Worm (Caenorhabditis elegans) whole organism, L4 larva: ENCODE results near the gene rme-4.
A peak's percentile ranks its signal among the peaks of the same experiment; 100 is the strongest.

Experiments used
- R02D3.7 ChIP-seq: fragments of 150-350 bp; sonication (generic microtip); optimal IDR thresholded peaks from 3 replicates; lab custom pipeline; 2014; ENCODE audit warnings: missing biosample characterization, missing genetic modification characterization
- aha-1 ChIP-seq: fragments of 150-350 bp; peaks from one replicate; lab custom pipeline; 2014; ENCODE audit warnings: missing biosample characterization, missing genetic modification characterization
- ces-1 ChIP-seq: fragments of 150-350 bp; sonication (generic microtip); optimal IDR thresholded peaks from 4 replicates; lab custom pipeline; 2014; ENCODE audit warnings: missing biosample characterization, missing genetic modification reagents, missing genetic modification characterization
- daf-19 ChIP-seq: fragments of 200-800 bp; sonication (Bioruptor generic); conservative IDR thresholded peaks from 2 replicates; pipeline ENCODE4 v1.3.6; 2022; ENCODE audit warnings: missing genetic modification characterization, missing compliant biosample characterization
- dve-1 ChIP-seq: sonication (generic microtip); optimal IDR thresholded peaks from 2 replicates; lab custom pipeline; 2017; ENCODE audit warnings: antibody characterized with exemption, mild to moderate bottlenecking, missing genetic modification characterization, missing compliant biosample characterization; ENCODE audit not compliant: insufficient read depth
- mes-2 ChIP-seq: sonication (generic microtip); optimal IDR thresholded peaks from 2 replicates; lab custom pipeline; 2016; ENCODE audit warnings: missing genotype, mild to moderate bottlenecking, missing genetic modification characterization, missing compliant biosample characterization; ENCODE audit not compliant: poor library complexity, severe bottlenecking
- nhr-6 ChIP-seq: fragments of 150-350 bp; optimal IDR thresholded peaks from 2 replicates; lab custom pipeline; 2014; ENCODE audit warnings: missing biosample characterization, missing genetic modification characterization
- pqm-1 ChIP-seq: sonication (generic microtip); optimal IDR thresholded peaks from 2 replicates; lab custom pipeline; 2017; ENCODE audit warnings: missing biosample characterization, missing genetic modification characterization

rme-4 gene

ce11 chrX:10327323-10328022, 52.2 kb downstream of the rme-4 start, which contains the start of gene acl-5 (continued):
- no peak for TF ChIP-seq daf-19 (GFP tag; lab: Robert Waterston, UW)
- TF ChIP-seq aha-1 (tag; lab: Kevin White, UChicago) = peak; percentile 83
- TF ChIP-seq ces-1 = no peak
- peak; percentile 10 for TF ChIP-seq mes-2 (tag; lab: Kevin White, UChicago)
- TF ChIP-seq R02D3.7 = no peak
- TF ChIP-seq pqm-1 (tag; lab: Kevin White, UChicago) = peak; percentile 21
- no peak for TF ChIP-seq nhr-6 (tag; lab: Kevin White, UChicago)
- no peak for TF ChIP-seq dve-1 (tag; lab: Kevin White, UChicago)
